Fruit fly (Drosophila melanogaster): ENCODE results near the gene PTPMT1.

The PTPMT1 gene

DNA sequence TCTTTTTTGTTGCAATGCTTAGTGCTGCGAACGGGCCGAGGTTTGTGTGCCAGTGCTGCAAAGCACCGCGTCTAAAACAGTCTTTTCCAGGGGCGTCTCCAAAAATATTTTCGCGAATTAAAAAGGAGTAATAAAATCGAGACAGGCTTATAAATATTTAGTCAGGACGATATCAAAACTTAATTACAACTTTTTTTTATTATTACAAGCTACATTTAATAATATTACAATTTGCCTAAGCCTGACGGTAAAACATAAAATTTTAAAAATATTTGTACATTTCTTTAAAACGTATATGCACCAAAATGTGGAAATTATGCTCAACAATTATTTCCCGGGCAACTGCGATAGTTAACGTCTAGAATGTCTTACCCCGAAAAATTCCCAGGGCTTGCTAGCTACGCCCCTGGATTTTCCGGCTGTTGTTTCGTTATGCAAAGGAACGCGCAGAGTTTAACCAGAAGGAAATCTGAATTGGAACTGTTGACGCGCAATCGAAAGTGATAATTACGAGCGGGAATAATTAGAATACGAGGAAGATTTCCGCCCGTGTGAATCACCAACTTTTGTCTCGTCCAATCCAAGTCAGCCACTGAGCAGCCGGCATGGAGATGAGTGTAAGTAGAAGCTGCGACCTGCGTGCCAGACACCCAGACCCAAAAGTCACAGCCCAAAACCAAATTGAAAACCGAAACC is at the start of gene PTPMT1, which contains the start of gene Hrd3 (continued):
- TF ChIP-seq seq (GFP tag; IDR thresholded peaks at IDR 0.05) (peak; percentile 95), CG8089 (GFP tag; optimal IDR thresholded peaks at IDR 0.05) (peak; percentile 94), ind (GFP tag; optimal IDR thresholded peaks at IDR 0.05) (peak; percentile 99), eve (GFP tag; optimal IDR thresholded peaks at IDR 0.05) (peak in 1 of 2 experiments; percentile 75), slp2 (GFP tag; optimal IDR thresholded peaks at IDR 0.05) (peak; percentile 97), cato (GFP tag; optimal IDR thresholded peaks at IDR 0.05; ENCODE audit: borderline replicate concordance) (peak; percentile 98), Taf1 (GFP tag; IDR thresholded peaks at IDR 0.05) (peak; percentile 86), CG11398 (GFP tag; optimal IDR thresholded peaks at IDR 0.05) (peak; percentile 93), slbo (GFP tag; IDR thresholded peaks at IDR 0.05) (peak; percentile 98), trh (GFP tag; optimal IDR thresholded peaks at IDR 0.05) (peak; percentile 97), stc (GFP tag; IDR thresholded peaks at IDR 0.05) (peak; percentile 92), CG1602 (GFP tag; optimal IDR thresholded peaks at IDR 0.05) (peak; percentile 99), Xrp1 (GFP tag; IDR thresholded peaks at IDR 0.05) (peak; percentile 97), crc (GFP tag; optimal IDR thresholded peaks at IDR 0.05) (peak; percentile 93), Dfd (GFP tag; optimal IDR thresholded peaks at IDR 0.05) (peak in 1 of 2 experiments; percentile 95), lmd (GFP tag; IDR thresholded peaks at IDR 0.05) (peak; percentile 98), gsb (GFP tag; IDR thresholded peaks at IDR 0.05) (peak; percentile 94), CG42726 (GFP tag; IDR thresholded peaks at IDR 0.05; ENCODE audit: partially characterized antibody) (no peak), Camta (GFP tag; optimal IDR thresholded peaks at IDR 0.05) (peak; percentile 97), grn (GFP tag; optimal IDR thresholded peaks at IDR 0.05) (peak; percentile 83), CG12236 (GFP tag; optimal IDR thresholded peaks at IDR 0.05) (peak; percentile 94), ac (GFP tag; optimal IDR thresholded peaks at IDR 0.05) (peak; percentile 95), CG15011 (GFP tag; optimal IDR thresholded peaks at IDR 0.05) (peak; percentile 99), CG9437 (GFP tag; optimal IDR thresholded peaks at IDR 0.05) (peak; percentile 97), en (GFP tag; optimal IDR thresholded peaks at IDR 0.05) (peak; percentile 92), CG32772 (GFP tag; IDR thresholded peaks at IDR 0.05) (peak; percentile 95), pros (GFP tag; optimal IDR thresholded peaks at IDR 0.05) (peak; percentile 77), Dbx (GFP tag; IDR thresholded peaks at IDR 0.05) (peak; percentile 97), CG18476 (GFP tag; optimal IDR thresholded peaks at IDR 0.05) (peak; percentile 99), MTF-1 (GFP tag; optimal IDR thresholded peaks at IDR 0.05; ENCODE audit: borderline replicate concordance) (peak; percentile 86), CG12659 (GFP tag; optimal IDR thresholded peaks at IDR 0.05) (peak; percentile 100), CG34224 (GFP tag; IDR thresholded peaks at IDR 0.05; ENCODE audit: partially characterized antibody) (no peak), Deaf1 (tag; optimal IDR thresholded peaks at IDR 0.05) (peak; percentile 86), Blimp-1 (GFP tag; optimal IDR thresholded peaks at IDR 0.05) (peak; percentile 95), CG8478 (optimal IDR thresholded peaks at IDR 0.05) (no peak), klu (GFP tag; IDR thresholded peaks at IDR 0.05) (peak; percentile 96), CG4854 (GFP tag; optimal IDR thresholded peaks at IDR 0.05) (peak; percentile 97), cas (GFP tag; IDR thresholded peaks at IDR 0.05) (peak; percentile 85), Jarid2 (GFP tag; optimal IDR thresholded peaks at IDR 0.05) (peak; percentile 92), CG14014 (GFP tag; IDR thresholded peaks at IDR 0.05) (peak; percentile 96), dmrt99B (tag; optimal IDR thresholded peaks at IDR 0.05) (peak; percentile 99), Oaz (GFP tag; IDR thresholded peaks at IDR 0.05) (peak; percentile 92)
